Fruit fly (Drosophila melanogaster) whole organism, embryonic: Measurements from ENCODE around the gene CG31313.

Experiments used
- Asciz ChIP-seq: fragments of 200-800 bp; sonication (Bioruptor generic); optimal IDR thresholded peaks from 2 replicates; lab custom pipeline; 2017; ENCODE audit warnings: missing biosample characterization, mild to moderate bottlenecking, missing genetic modification characterization, missing genetic modification reagents
- Atf-2 ChIP-seq: fragments of 200-800 bp; sonication (Bioruptor generic); optimal IDR thresholded peaks from 2 replicates; lab custom pipeline; 2016; ENCODE audit warnings: missing biosample characterization, missing genetic modification characterization
- Atf3 ChIP-seq: fragments of 200-800 bp; sonication (Bioruptor generic); optimal IDR thresholded peaks from 3 replicates; lab custom pipeline; 2016; ENCODE audit warnings: missing biosample characterization, missing genetic modification characterization
- Bteb2 ChIP-seq: fragments of 200-800 bp; sonication (Bioruptor generic); optimal IDR thresholded peaks from 2 replicates; lab custom pipeline; 2016; ENCODE audit warnings: missing biosample characterization, missing genetic modification characterization
- C15 ChIP-seq: fragments of 200-800 bp; sonication (Bioruptor generic); IDR thresholded peaks from 3 replicates; pipeline ENCODE4 v1.3.6; 2022; ENCODE audit warnings: missing biosample characterization, missing genetic modification characterization
- CG10147 ChIP-seq: fragments of 200-800 bp; sonication (Bioruptor generic); optimal IDR thresholded peaks from 2 replicates; lab custom pipeline; 2019; ENCODE audit warnings: missing biosample characterization, mild to moderate bottlenecking, missing genetic modification characterization, moderate library complexity
- CG10366 ChIP-seq: fragments of 200-800 bp; sonication (Bioruptor generic); IDR thresholded peaks from 2 replicates; pipeline ENCODE4 v1.3.6; 2022; ENCODE audit warnings: missing biosample characterization, missing genetic modification characterization
- CG12071 ChIP-seq: fragments of 200-800 bp; sonication (Bioruptor generic); optimal IDR thresholded peaks from 3 replicates; lab custom pipeline; 2018; ENCODE audit warnings: missing biosample characterization, mild to moderate bottlenecking, missing genetic modification characterization
- CG1233 ChIP-seq: fragments of 200-800 bp; sonication (Bioruptor generic); optimal IDR thresholded peaks from 4 replicates; lab custom pipeline; 2018; ENCODE audit warnings: missing biosample characterization, mild to moderate bottlenecking, missing genetic modification characterization
- CG16813 ChIP-seq: fragments of 200-800 bp; sonication (Bioruptor generic); IDR thresholded peaks from 3 replicates; pipeline ENCODE4 v1.3.6; 2022; ENCODE audit warnings: missing biosample characterization, missing genetic modification characterization; ENCODE audit not compliant: partially characterized antibody
- CG17361 ChIP-seq: fragments of 200-800 bp; sonication (Bioruptor generic); IDR thresholded peaks from 3 replicates; pipeline ENCODE4 v1.3.6; 2022; ENCODE audit warnings: missing biosample characterization, missing genetic modification characterization
- CG17568 ChIP-seq: fragments of 200-800 bp; sonication (Bioruptor generic); optimal IDR thresholded peaks from 2 replicates; lab custom pipeline; 2018; ENCODE audit warnings: missing biosample characterization, mild to moderate bottlenecking, missing genetic modification characterization, moderate library complexity
- CG17912 ChIP-seq: fragments of 200-800 bp; sonication (Bioruptor generic); optimal IDR thresholded peaks from 2 replicates; lab custom pipeline; 2018; ENCODE audit warnings: missing biosample characterization, mild to moderate bottlenecking, missing genetic modification characterization
- CG1832 ChIP-seq: fragments of 200-800 bp; sonication (Bioruptor generic); optimal IDR thresholded peaks from 2 replicates; lab custom pipeline; 2017; ENCODE audit warnings: missing biosample characterization, mild to moderate bottlenecking, missing genetic modification characterization, inconsistent platforms
- CG31388 ChIP-seq: fragments of 200-800 bp; sonication (Bioruptor generic); optimal IDR thresholded peaks from 2 replicates; lab custom pipeline; 2016; ENCODE audit warnings: missing biosample characterization, missing genetic modification characterization
- CG33557 ChIP-seq: fragments of 200-800 bp; sonication (Bioruptor generic); optimal IDR thresholded peaks from 2 replicates; lab custom pipeline; 2019; ENCODE audit warnings: missing biosample characterization, mild to moderate bottlenecking, missing genetic modification characterization, moderate library complexity
- CG3407 ChIP-seq: fragments of 200-800 bp; sonication (Bioruptor generic); optimal IDR thresholded peaks from 2 replicates; lab custom pipeline; 2018; ENCODE audit warnings: missing biosample characterization, mild to moderate bottlenecking, missing genetic modification characterization
- CG3847 ChIP-seq: fragments of 200-800 bp; sonication (Bioruptor generic); IDR thresholded peaks from 2 replicates; pipeline ENCODE4 v1.3.6; 2022; ENCODE audit warnings: missing biosample characterization, missing genetic modification characterization
- CG6175 ChIP-seq: fragments of 200-800 bp; sonication (Bioruptor generic); IDR thresholded peaks from 3 replicates; pipeline ENCODE4 v1.3.6; 2022; ENCODE audit warnings: missing biosample characterization, missing genetic modification characterization
- CG6813 ChIP-seq: fragments of 200-800 bp; sonication (Bioruptor generic); optimal IDR thresholded peaks from 2 replicates; lab custom pipeline; 2017; ENCODE audit warnings: missing biosample characterization, missing genetic modification characterization, mild to moderate bottlenecking, moderate library complexity, missing genetic modification reagents
- CG7357 ChIP-seq: fragments of 200-800 bp; sonication (Bioruptor generic); IDR thresholded peaks from 3 replicates; pipeline ENCODE4 v1.3.6; 2022; ENCODE audit warnings: missing biosample characterization, missing genetic modification characterization
- CG7556 ChIP-seq: fragments of 200-800 bp; sonication (Bioruptor generic); optimal IDR thresholded peaks from 2 replicates; lab custom pipeline; 2017; ENCODE audit warnings: missing biosample characterization, mild to moderate bottlenecking, missing genetic modification characterization
- CG9215 ChIP-seq: fragments of 200-800 bp; sonication (Bioruptor generic); IDR thresholded peaks from 2 replicates; pipeline ENCODE4 v1.3.6; 2022; ENCODE audit warnings: missing biosample characterization, missing genetic modification characterization
- CG9609 ChIP-seq: fragments of 200-800 bp; sonication (Bioruptor generic); optimal IDR thresholded peaks from 3 replicates; lab custom pipeline; 2016; ENCODE audit warnings: missing biosample characterization, missing genetic modification characterization
- CG9817 ChIP-seq: fragments of 200-800 bp; sonication (Bioruptor generic); optimal IDR thresholded peaks from 2 replicates; lab custom pipeline; 2018; ENCODE audit warnings: missing biosample characterization, mild to moderate bottlenecking, missing genetic modification characterization, moderate library complexity
- CrebB ChIP-seq: fragments of 200-800 bp; sonication (Bioruptor generic); optimal IDR thresholded peaks from 3 replicates; lab custom pipeline; 2018; ENCODE audit warnings: missing biosample characterization, mild to moderate bottlenecking, missing genetic modification characterization
- Doc2 ChIP-seq: fragments of 200-800 bp; sonication (Bioruptor generic); IDR thresholded peaks from 2 replicates; pipeline ENCODE4 v1.3.6; 2022; ENCODE audit warnings: missing biosample characterization, missing genetic modification characterization
- HLH54F ChIP-seq: fragments of 200-800 bp; sonication (Bioruptor generic); optimal IDR thresholded peaks from 3 replicates; lab custom pipeline; 2016; ENCODE audit warnings: missing biosample characterization, missing genetic modification characterization
- Hr3 ChIP-seq: fragments of 200-800 bp; sonication (Bioruptor generic); optimal IDR thresholded peaks from 3 replicates; lab custom pipeline; 2016; ENCODE audit warnings: missing biosample characterization, missing genetic modification characterization
- Nf-YB ChIP-seq: fragments of 200-800 bp; sonication (Bioruptor generic); optimal IDR thresholded peaks from 3 replicates; lab custom pipeline; 2019; ENCODE audit warnings: missing biosample characterization, mild to moderate bottlenecking, missing genetic modification characterization, moderate library complexity
- Opbp ChIP-seq: fragments of 200-800 bp; sonication (Bioruptor generic); IDR thresholded peaks from 3 replicates; pipeline ENCODE4 v1.3.6; 2022; ENCODE audit warnings: missing biosample characterization, missing genetic modification characterization; ENCODE audit not compliant: partially characterized antibody
- ac ChIP-seq: fragments of 200-800 bp; sonication (Bioruptor generic); optimal IDR thresholded peaks from 3 replicates; lab custom pipeline; 2017; ENCODE audit warnings: missing biosample characterization, mild to moderate bottlenecking, missing genetic modification characterization
- al ChIP-seq: fragments of 200-800 bp; sonication (Bioruptor generic); IDR thresholded peaks from 2 replicates; pipeline ENCODE4 v1.3.6; 2022; ENCODE audit warnings: missing biosample characterization, missing genetic modification characterization
- chm ChIP-seq: fragments of 200-800 bp; sonication (Bioruptor generic); IDR thresholded peaks from 2 replicates; pipeline ENCODE4 v1.3.6; 2022; ENCODE audit warnings: missing biosample characterization, missing genetic modification characterization
- dysf ChIP-seq: fragments of 200-800 bp; sonication (Bioruptor generic); IDR thresholded peaks from 3 replicates; pipeline ENCODE4 v1.3.6; 2022; ENCODE audit warnings: missing biosample characterization, missing genetic modification characterization
- esg ChIP-seq: fragments of 200-800 bp; sonication (Bioruptor generic); conservative IDR thresholded peaks from 2 replicates; pipeline ENCODE4 v1.3.6; 2022; ENCODE audit warnings: missing biosample characterization, missing genetic modification characterization
- gcm ChIP-seq: fragments of 200-800 bp; sonication (Bioruptor generic); optimal IDR thresholded peaks from 2 replicates; lab custom pipeline; 2019; ENCODE audit warnings: missing biosample characterization, mild to moderate bottlenecking, missing genetic modification characterization, moderate library complexity
- gsb ChIP-seq: fragments of 200-800 bp; sonication (Bioruptor generic); IDR thresholded peaks from 2 replicates; pipeline ENCODE4 v1.3.6; 2022; ENCODE audit warnings: missing biosample characterization, missing genetic modification characterization
- ind ChIP-seq: fragments of 200-800 bp; sonication (Bioruptor generic); optimal IDR thresholded peaks from 3 replicates; lab custom pipeline; 2016; ENCODE audit warnings: missing biosample characterization, missing genetic modification characterization
- odd ChIP-seq: fragments of 200-800 bp; sonication (Bioruptor generic); optimal IDR thresholded peaks from 2 replicates; lab custom pipeline; 2017; ENCODE audit warnings: missing biosample characterization, mild to moderate bottlenecking, missing genetic modification characterization
- pb ChIP-seq: fragments of 200-800 bp; sonication (Bioruptor generic); optimal IDR thresholded peaks from 3 replicates; lab custom pipeline; 2016; ENCODE audit warnings: missing biosample characterization, missing genetic modification characterization
- pita ChIP-seq: fragments of 200-800 bp; sonication (Bioruptor generic); optimal IDR thresholded peaks from 2 replicates; lab custom pipeline; 2017; ENCODE audit warnings: missing biosample characterization, mild to moderate bottlenecking, missing genetic modification characterization
- prd ChIP-seq, 3 experiments: fragments of >200 bp in 2 of 3; fragments of 200-800 bp in 1 of 3; sonication (Bioruptor generic) in 1 of 3; optimal IDR thresholded peaks in 2 of 3; IDR thresholded peaks in 1 of 3; 2 replicates in 2 of 3; 3 replicates in 1 of 3; pipeline versions ENCODE4 v1.3.6 to Lab custom; 2017 to 2022; ENCODE audit warnings: missing biosample characterization in 1 of 3, missing genetic modification characterization in 1 of 3
- pros ChIP-seq: fragments of 200-800 bp; sonication (Bioruptor generic); optimal IDR thresholded peaks from 3 replicates; lab custom pipeline; 2019; ENCODE audit warnings: missing biosample characterization, mild to moderate bottlenecking, missing genetic modification characterization, moderate library complexity
- pum ChIP-seq: fragments of 200-800 bp; sonication (Bioruptor generic); optimal IDR thresholded peaks from 2 replicates; lab custom pipeline; 2016; ENCODE audit warnings: missing biosample characterization, missing genetic modification characterization
- repo ChIP-seq: fragments of 200-800 bp; sonication (Bioruptor generic); optimal IDR thresholded peaks from 2 replicates; lab custom pipeline; 2016; ENCODE audit warnings: missing biosample characterization, missing genetic modification characterization
- row ChIP-seq: fragments of 200-800 bp; sonication (Bioruptor generic); IDR thresholded peaks from 3 replicates; pipeline ENCODE4 v1.3.6; 2022; ENCODE audit warnings: missing biosample characterization, missing genetic modification characterization
- sens ChIP-seq: fragments of 200-800 bp; sonication (Bioruptor generic); peaks from one replicate; lab custom pipeline; 2016; ENCODE audit warnings: missing biosample characterization, missing genetic modification characterization
- sim ChIP-seq: fragments of 200-800 bp; sonication (Bioruptor generic); IDR thresholded peaks from 2 replicates; pipeline ENCODE4 v1.3.6; 2022; ENCODE audit warnings: missing biosample characterization, missing genetic modification characterization
- slp2 ChIP-seq: fragments of 200-800 bp; sonication (Bioruptor generic); optimal IDR thresholded peaks from 2 replicates; lab custom pipeline; 2016; ENCODE audit warnings: missing biosample characterization, missing genetic modification characterization
- tio ChIP-seq: fragments of 200-800 bp; sonication (Bioruptor generic); optimal IDR thresholded peaks from 2 replicates; lab custom pipeline; 2017; ENCODE audit warnings: missing biosample characterization, missing genetic modification characterization, inconsistent platforms
- zf30C ChIP-seq: fragments of 200-800 bp; sonication (Bioruptor generic); optimal IDR thresholded peaks from 3 replicates; lab custom pipeline; 2018; ENCODE audit warnings: missing biosample characterization, mild to moderate bottlenecking, missing genetic modification characterization

CG31313 gene

DNA sequence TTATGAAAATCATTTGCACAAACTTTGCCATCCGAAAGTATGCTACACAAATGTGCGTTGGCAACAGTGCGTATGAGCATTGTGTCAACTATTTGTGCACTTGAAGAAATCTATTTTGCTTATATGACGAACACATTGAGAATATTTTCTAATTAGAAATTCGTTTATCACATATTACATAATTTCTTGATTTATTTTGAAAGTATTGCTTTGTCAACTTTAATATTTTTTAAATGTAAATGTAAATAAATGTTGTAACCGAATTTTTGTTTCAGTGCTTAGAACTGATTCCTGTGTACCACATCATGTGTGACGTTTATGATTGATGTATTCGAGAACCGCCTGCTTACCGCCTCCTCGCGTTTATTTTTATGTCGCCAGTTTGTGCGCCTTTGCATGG is 25.2 kb downstream of the CG31313 start (continued):
- no peak for TF ChIP-seq CG9609
- TF ChIP-seq zf30C (GFP tag; lab: Kevin White, UChicago), result no peak
- no peak for TF ChIP-seq CG7357 (GFP tag; lab: Robert Waterston, UW)
- TF ChIP-seq C15 (GFP tag; lab: Robert Waterston, UW), result no peak
- no peak for TF ChIP-seq CG1233 (GFP tag; lab: Kevin White, UChicago)
- TF ChIP-seq Atf-2, result no peak
- TF ChIP-seq gcm (GFP tag; lab: Kevin White, UChicago), result no peak
- no peak for TF ChIP-seq CG9817 (tag; lab: Kevin White, UChicago)
- peak; percentile 47 for TF ChIP-seq CG10147 (GFP tag; lab: Kevin White, UChicago)
- peak; percentile 16 for TF ChIP-seq ind (GFP tag; lab: Kevin White, UChicago)
- no peak for TF ChIP-seq pita (GFP tag; lab: Kevin White, UChicago)
- no peak for TF ChIP-seq Nf-YB (GFP tag; lab: Kevin White, UChicago)
- no peak for TF ChIP-seq gsb (GFP tag; lab: Robert Waterston, UW)
- no peak for TF ChIP-seq CG10366 (GFP tag; lab: Robert Waterston, UW)
- no peak for TF ChIP-seq CG17361 (GFP tag; lab: Robert Waterston, UW)
- no peak for TF ChIP-seq pros
- no peak for TF ChIP-seq CG9215
- 0 out of 3 replicates have a peak, but pooled peaks have one; percentile 25 for TF ChIP-seq dysf
- TF ChIP-seq tio (GFP tag; lab: Kevin White, UChicago), result no peak
- TF ChIP-seq odd (GFP tag; lab: Kevin White, UChicago), result no peak
- TF ChIP-seq CG17912 (GFP tag; lab: Kevin White, UChicago), result no peak
- TF ChIP-seq CG7556, result no peak
- no peak for TF ChIP-seq Doc2 (GFP tag; lab: Robert Waterston, UW)
- no peak for TF ChIP-seq prd (optimal IDR thresholded peaks at IDR 0.05; lab: Kevin White, UChicago)
- peak; percentile 39; the same call in 1 of the 3 replicates for TF ChIP-seq prd (GFP tag; IDR thresholded peaks at IDR 0.05; lab: Robert Waterston, UW)
- no peak for TF ChIP-seq CG17568 (GFP tag; lab: Kevin White, UChicago)
- no peak for TF ChIP-seq HLH54F
- TF ChIP-seq CG3847 (GFP tag; lab: Robert Waterston, UW), result no peak
- TF ChIP-seq CG6175, result no peak
- peak; percentile 56; the same call in 2 of the 3 replicates for TF ChIP-seq row
- no peak for TF ChIP-seq Asciz (GFP tag; lab: Kevin White, UChicago)

- TF ChIP-seq chm (GFP tag; lab: Robert Waterston, UW), result no peak
- no peak for TF ChIP-seq pb (GFP tag; lab: Kevin White, UChicago)
- TF ChIP-seq CG33557 (GFP tag; lab: Kevin White, UChicago), result no peak
- TF ChIP-seq Atf3, result no peak
- TF ChIP-seq pum, result no peak
- TF ChIP-seq ac (GFP tag; lab: Kevin White, UChicago), result no peak
- TF ChIP-seq CG16813, result no peak
- TF ChIP-seq CG6813 (GFP tag; lab: Kevin White, UChicago), result peak; percentile 43
- no peak for TF ChIP-seq esg (GFP tag; lab: Robert Waterston, UW)
- TF ChIP-seq Hr3 (GFP tag; lab: Kevin White, UChicago), result no peak
- TF ChIP-seq CG12071 (GFP tag; lab: Kevin White, UChicago), result peak; percentile 21
- no peak for TF ChIP-seq repo (GFP tag; lab: Kevin White, UChicago)
- TF ChIP-seq CG1832, result no peak
- TF ChIP-seq CrebB (tag; lab: Kevin White, UChicago), result no peak
- TF ChIP-seq CG3407 (GFP tag; lab: Kevin White, UChicago), result peak; percentile 10
- no peak for TF ChIP-seq slp2 (GFP tag; lab: Kevin White, UChicago)
- TF ChIP-seq Opbp (GFP tag; lab: Robert Waterston, UW), result no peak
- no peak for TF ChIP-seq CG17912 (GFP tag; lab: Kevin White, UChicago)
- TF ChIP-seq sens, result peak; percentile 6
- TF ChIP-seq Asciz (GFP tag; lab: Kevin White, UChicago), result peak; percentile 50
- no peak for TF ChIP-seq Bteb2 (GFP tag; lab: Kevin White, UChicago)
- no peak for TF ChIP-seq CG31388 (GFP tag; lab: Kevin White, UChicago)
- no peak for TF ChIP-seq sim (GFP tag; lab: Robert Waterston, UW)
- TF ChIP-seq al (GFP tag; lab: Robert Waterston, UW), result no peak
Observed at dm6 chr3R:14526657-14527056, 40.6 kb downstream of the CG31313 start.
